Worm (Caenorhabditis elegans): ENCODE measurements around the gene sqv-3.

The sqv-3 gene

ce11 chrIII:9762093-9762748 lies 17.9 kb downstream of the sqv-3 start, which contains the start of gene gcc-2:
Gene gcc-2 (minus strand): TSS chrIII:9762143.
- TF ChIP-seq unc-55 (GFP tag; optimal IDR thresholded peaks at IDR 0.05) = no peak
- no peak for TF ChIP-seq pha-4 (tag; optimal IDR thresholded peaks at IDR 0.05)
- no peak for TF ChIP-seq syd-9 (tag; optimal IDR thresholded peaks at IDR 0.05)
- TF ChIP-seq fkh-10 (GFP tag; optimal IDR thresholded peaks at IDR 0.05) = no peak
- no peak for TF ChIP-seq ama-1 (optimal IDR thresholded peaks at IDR 0.05)
- TF ChIP-seq pax-1 (tag; optimal IDR thresholded peaks at IDR 0.05) = no peak
- no peak for TF ChIP-seq che-1 (tag; optimal IDR thresholded peaks at IDR 0.05)
- TF ChIP-seq pha-2 (tag; optimal IDR thresholded peaks at IDR 0.05) = no peak
- TF ChIP-seq madf-2 (tag; optimal IDR thresholded peaks at IDR 0.05) = no peak
- no peak for TF ChIP-seq T23F11.4 (GFP tag; optimal IDR thresholded peaks at IDR 0.05)
- no peak for TF ChIP-seq unc-3 (GFP tag; conservative IDR thresholded peaks at IDR 0.05)
- no peak for TF ChIP-seq unc-3 (tag; optimal IDR thresholded peaks at IDR 0.05)
- no peak for TF ChIP-seq lim-6 (tag; optimal IDR thresholded peaks at IDR 0.05)
- no peak for TF ChIP-seq ztf-16 (tag; optimal IDR thresholded peaks at IDR 0.05)
- no peak for TF ChIP-seq ceh-48 (tag; optimal IDR thresholded peaks at IDR 0.05)
- TF ChIP-seq hlh-8 (tag; optimal IDR thresholded peaks at IDR 0.05) = no peak
- TF ChIP-seq hlh-13 (GFP tag; optimal IDR thresholded peaks at IDR 0.05) = no peak
- no peak for TF ChIP-seq ets-4 (tag; optimal IDR thresholded peaks at IDR 0.05)
- no peak for TF ChIP-seq elt-2 (tag; optimal IDR thresholded peaks at IDR 0.05)
- TF ChIP-seq ceh-22 (tag; optimal IDR thresholded peaks at IDR 0.05) = no peak
- no peak for TF ChIP-seq mec-3 (tag; optimal IDR thresholded peaks at IDR 0.05; ENCODE audit: borderline replicate concordance)

- TF ChIP-seq npax-4 (tag; optimal IDR thresholded peaks at IDR 0.05) = no peak
- no peak for TF ChIP-seq ceh-48 (tag; optimal IDR thresholded peaks at IDR 0.05)
- TF ChIP-seq K02D7.2 (tag; optimal IDR thresholded peaks at IDR 0.05) = no peak
- no peak for TF ChIP-seq tbx-2 (tag; optimal IDR thresholded peaks at IDR 0.05)
- no peak for TF ChIP-seq mec-3 (tag; optimal IDR thresholded peaks at IDR 0.05; ENCODE audit: borderline replicate concordance)
- no peak for TF ChIP-seq sdc-2 (tag; optimal IDR thresholded peaks at IDR 0.05)
- TF ChIP-seq hlh-15 (tag; optimal IDR thresholded peaks at IDR 0.05) = no peak
- TF ChIP-seq C38D4.7 (GFP tag; optimal IDR thresholded peaks at IDR 0.05) = no peak
- TF ChIP-seq nhr-11 (tag; optimal IDR thresholded peaks at IDR 0.05) = no peak
- no peak for TF ChIP-seq lim-6 (tag; optimal IDR thresholded peaks at IDR 0.05)
- no peak for TF ChIP-seq hlh-8 (tag; optimal IDR thresholded peaks at IDR 0.05)
- no peak for TF ChIP-seq sox-2 (GFP tag; IDR thresholded peaks at IDR 0.05)
- no peak for TF ChIP-seq ztf-16 (tag; optimal IDR thresholded peaks at IDR 0.05)
- TF ChIP-seq odd-2 (tag; optimal IDR thresholded peaks at IDR 0.05) = no peak
Observed at ce11 chrIII:9760184-9760583, 20.0 kb downstream of the sqv-3 start.

ce11 chrIII:9758848-9759247 lies 21.3 kb downstream of the sqv-3 start, which contains the start of gene rmd-1:
Gene rmd-1 (plus strand): TSS chrIII:9759094.
- TF ChIP-seq ceh-2 (tag; optimal IDR thresholded peaks at IDR 0.05) = no peak
- TF ChIP-seq hlh-15 (tag; optimal IDR thresholded peaks at IDR 0.05) = no peak
- no peak for TF ChIP-seq ceh-30 (tag; optimal IDR thresholded peaks at IDR 0.05)
- no peak for TF ChIP-seq lim-6 (tag; optimal IDR thresholded peaks at IDR 0.05)
- TF ChIP-seq zip-5 (tag; optimal IDR thresholded peaks at IDR 0.05) = no peak
- no peak for TF ChIP-seq ztf-16 (tag; optimal IDR thresholded peaks at IDR 0.05)
- no peak for TF ChIP-seq lin-11 (tag; optimal IDR thresholded peaks at IDR 0.05)

ce11 chrIII:9757414-9757813 lies 22.7 kb downstream of the sqv-3 start, which contains the start of gene vps-53:
Gene vps-53 (minus strand): TSS chrIII:9757514.
- TF ChIP-seq nhr-11 (tag; optimal IDR thresholded peaks at IDR 0.05) (no peak), unc-86 (tag; optimal IDR thresholded peaks at IDR 0.05) (no peak), mec-3 (tag; optimal IDR thresholded peaks at IDR 0.05; ENCODE audit: borderline replicate concordance) (no peak), tbx-2 (tag; optimal IDR thresholded peaks at IDR 0.05) (no peak)

ce11 chrIII:9752852-9753251 lies 27.3 kb downstream of the sqv-3 start, which contains the start of gene ech-6:
Gene ech-6 (minus strand): TSS chrIII:9752883.
- no peak for TF ChIP-seq ceh-48 (tag; optimal IDR thresholded peaks at IDR 0.05)
- no peak for TF ChIP-seq sox-4 (tag; optimal IDR thresholded peaks at IDR 0.05)
- TF ChIP-seq lin-11 (tag; optimal IDR thresholded peaks at IDR 0.05) = no peak
- TF ChIP-seq pax-1 (tag; optimal IDR thresholded peaks at IDR 0.05) = no peak
- no peak for TF ChIP-seq unc-42 (tag; optimal IDR thresholded peaks at IDR 0.05)
- TF ChIP-seq npax-4 (tag; optimal IDR thresholded peaks at IDR 0.05) = no peak
- TF ChIP-seq unc-3 (GFP tag; conservative IDR thresholded peaks at IDR 0.05) = no peak
- TF ChIP-seq unc-3 (tag; optimal IDR thresholded peaks at IDR 0.05) = no peak
- no peak for TF ChIP-seq hlh-8 (tag; optimal IDR thresholded peaks at IDR 0.05)
- no peak for TF ChIP-seq dmd-4 (tag; optimal IDR thresholded peaks at IDR 0.05; ENCODE audit: borderline replicate concordance)
- no peak for TF ChIP-seq tbx-2 (tag; optimal IDR thresholded peaks at IDR 0.05)
- no peak for TF ChIP-seq ceh-30 (tag; optimal IDR thresholded peaks at IDR 0.05)
- no peak for TF ChIP-seq T23F11.4 (GFP tag; optimal IDR thresholded peaks at IDR 0.05)
- no peak for TF ChIP-seq ceh-45 (GFP tag; IDR thresholded peaks at IDR 0.05)
- TF ChIP-seq nhr-11 (tag; optimal IDR thresholded peaks at IDR 0.05) = no peak
- no peak for TF ChIP-seq eyg-1 (tag; optimal IDR thresholded peaks at IDR 0.05)
- no peak for TF ChIP-seq nfya-1 (tag; optimal IDR thresholded peaks at IDR 0.05)
- TF ChIP-seq ama-1 (optimal IDR thresholded peaks at IDR 0.05) = no peak
- TF ChIP-seq ceh-2 (tag; optimal IDR thresholded peaks at IDR 0.05) = no peak
- no peak for TF ChIP-seq nhr-232 (tag; optimal IDR thresholded peaks at IDR 0.05)
